Worm (Caenorhabditis elegans): ENCODE data around the gene spig-5.

DNA sequence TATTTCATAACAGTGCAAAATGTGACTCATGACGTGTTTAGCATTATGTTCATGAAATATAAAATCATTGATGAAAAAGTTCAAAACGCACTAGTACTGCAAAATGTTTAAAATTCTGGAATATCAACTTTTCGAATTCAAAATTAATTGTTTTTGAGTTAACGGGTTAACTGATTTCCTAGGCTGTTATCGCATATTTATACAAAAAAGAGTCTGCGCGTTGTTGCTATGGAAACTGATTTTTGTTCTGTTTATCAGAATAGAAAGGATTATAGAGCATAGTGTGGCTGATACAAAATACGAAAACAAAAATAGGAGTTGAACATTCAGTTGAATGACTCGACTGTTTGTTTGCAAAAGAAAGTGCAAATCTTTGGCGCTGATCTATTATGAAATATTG is 9.4 kb downstream of the spig-5 start:
- TF ChIP-seq F13C5.2 (tag; optimal IDR thresholded peaks at IDR 0.05), result no peak
- no peak for TF ChIP-seq ama-1 (optimal IDR thresholded peaks at IDR 0.05)
- TF ChIP-seq flt-1 (GFP tag; IDR thresholded peaks at IDR 0.05), result no peak
- TF ChIP-seq aly-1 (tag; optimal IDR thresholded peaks at IDR 0.05), result no peak
- no peak for TF ChIP-seq tbx-37 (GFP tag; conservative IDR thresholded peaks at IDR 0.05)
- TF ChIP-seq pes-1 (GFP tag; IDR thresholded peaks at IDR 0.05), result no peak
- TF ChIP-seq ceh-13 (GFP tag; optimal IDR thresholded peaks at IDR 0.05), result no peak
- no peak for TF ChIP-seq tbx-11 (GFP tag; IDR thresholded peaks at IDR 0.05)
- TF ChIP-seq sea-1 (GFP tag; conservative IDR thresholded peaks at IDR 0.05), result no peak
- no peak for TF ChIP-seq ceh-36 (tag; optimal IDR thresholded peaks at IDR 0.05)
- no peak for TF ChIP-seq ets-7 (tag; optimal IDR thresholded peaks at IDR 0.05)
